Worm (Caenorhabditis elegans) whole organism, L3 larva: ENCODE measurements around the gene Y68A4B.3.

ENCODE experiments used
- aly-2 ChIP-seq: fragments of 150-350 bp; optimal IDR thresholded peaks from 2 replicates; lab custom pipeline; 2014; ENCODE audit warnings: missing biosample characterization, missing genetic modification characterization
- ceh-16 ChIP-seq: sonication (generic microtip); optimal IDR thresholded peaks from 2 replicates; lab custom pipeline; 2017; ENCODE audit warnings: missing biosample characterization, missing genetic modification characterization
- ceh-28 ChIP-seq: fragments of 150-350 bp; optimal IDR thresholded peaks from 2 replicates; lab custom pipeline; 2014; ENCODE audit warnings: missing biosample characterization, missing genetic modification reagents, missing genetic modification characterization
- ceh-9 ChIP-seq: sonication (generic microtip); optimal IDR thresholded peaks from 2 replicates; lab custom pipeline; 2018; ENCODE audit warnings: missing biosample characterization, missing genetic modification characterization
- daf-12 ChIP-seq: fragments of 150-350 bp; optimal IDR thresholded peaks from 2 replicates; lab custom pipeline; 2014; ENCODE audit warnings: missing biosample characterization, missing genetic modification reagents, missing genetic modification characterization
- egl-27 ChIP-seq: sonication (generic microtip); optimal IDR thresholded peaks from 4 replicates; lab custom pipeline; 2017; ENCODE audit warnings: missing biosample characterization, missing genetic modification reagents, missing genetic modification characterization
- egl-5 ChIP-seq: fragments of 150-350 bp; optimal IDR thresholded peaks from 2 replicates; lab custom pipeline; 2017; ENCODE audit warnings: missing biosample characterization, missing genetic modification reagents, missing genetic modification characterization, inconsistent platforms
- elt-1 ChIP-seq: fragments of 150-350 bp; optimal IDR thresholded peaks from 2 replicates; lab custom pipeline; 2014; ENCODE audit warnings: missing biosample characterization, missing genetic modification characterization
- elt-2 ChIP-seq: sonication (generic microtip); optimal IDR thresholded peaks from 2 replicates; lab custom pipeline; 2016; ENCODE audit warnings: missing genetic modification reagents, mild to moderate bottlenecking, missing genetic modification characterization, missing compliant biosample characterization
- elt-3 ChIP-seq, 3 experiments: fragments of 150-350 bp in 1 of 3; sonication (generic microtip) in 2 of 3; optimal IDR thresholded peaks; 2 replicates in 2 of 3; 4 replicates in 1 of 3; lab custom pipeline; 2014 to 2017; ENCODE audit warnings: missing biosample characterization in 3 of 3, missing genetic modification characterization in 3 of 3
- eor-1 ChIP-seq, 2 experiments: fragments of 150-350 bp; optimal IDR thresholded peaks; 2 replicates each; lab custom pipeline; 2014 to 2018; ENCODE audit warnings: missing biosample characterization in 2 of 2, missing genetic modification characterization in 2 of 2
- fkh-10 ChIP-seq: sonication (generic microtip); optimal IDR thresholded peaks from 2 replicates; lab custom pipeline; 2017; ENCODE audit warnings: missing biosample characterization, missing genetic modification reagents, missing genetic modification characterization
- fos-1 ChIP-seq: fragments of 150-350 bp; optimal IDR thresholded peaks from 2 replicates; lab custom pipeline; 2014; ENCODE audit warnings: missing biosample characterization, missing genetic modification characterization
- hmg-11 ChIP-seq: sonication (generic microtip); optimal IDR thresholded peaks from 2 replicates; lab custom pipeline; 2016; ENCODE audit warnings: missing genetic modification characterization, missing compliant biosample characterization
- jun-1 ChIP-seq: fragments of 150-350 bp; optimal IDR thresholded peaks from 2 replicates; lab custom pipeline; 2014; ENCODE audit warnings: missing biosample characterization, missing genetic modification reagents, missing genetic modification characterization
- lin-15B ChIP-seq: fragments of 150-350 bp; optimal IDR thresholded peaks from 2 replicates; lab custom pipeline; 2014; ENCODE audit warnings: missing biosample characterization, missing genetic modification characterization
- lin-39 ChIP-seq: fragments of 150-350 bp; optimal IDR thresholded peaks from 2 replicates; lab custom pipeline; 2018; ENCODE audit warnings: missing biosample characterization, missing genetic modification reagents, missing genetic modification characterization
- lsy-12 ChIP-seq: sonication (generic microtip); optimal IDR thresholded peaks from 2 replicates; lab custom pipeline; 2016; ENCODE audit warnings: mild to moderate bottlenecking, missing genetic modification characterization, missing compliant biosample characterization
- mdl-1 ChIP-seq: fragments of 150-350 bp; optimal IDR thresholded peaks from 2 replicates; lab custom pipeline; 2014; ENCODE audit warnings: missing biosample characterization, missing genetic modification characterization
- mml-1 ChIP-seq: fragments of 150-350 bp; sonication (generic microtip); optimal IDR thresholded peaks from 3 replicates; lab custom pipeline; 2014; ENCODE audit warnings: missing biosample characterization, missing genetic modification characterization
- nhr-11 ChIP-seq: fragments of 150-350 bp; optimal IDR thresholded peaks from 2 replicates; lab custom pipeline; 2014; ENCODE audit warnings: missing biosample characterization, missing genetic modification characterization
- nhr-12 ChIP-seq: fragments of 150-350 bp; optimal IDR thresholded peaks from 2 replicates; lab custom pipeline; 2014; ENCODE audit warnings: missing biosample characterization, missing genetic modification characterization
- nhr-23 ChIP-seq: fragments of 150-350 bp; optimal IDR thresholded peaks from 2 replicates; lab custom pipeline; 2014; ENCODE audit warnings: missing biosample characterization, missing genetic modification reagents, missing genetic modification characterization
- nhr-237 ChIP-seq: fragments of 150-350 bp; optimal IDR thresholded peaks from 2 replicates; lab custom pipeline; 2014; ENCODE audit warnings: missing biosample characterization, missing genetic modification characterization
- nhr-28 ChIP-seq: fragments of 150-350 bp; optimal IDR thresholded peaks from 2 replicates; lab custom pipeline; 2014; ENCODE audit warnings: missing biosample characterization, missing genetic modification characterization
- nhr-43 ChIP-seq: sonication (generic microtip); optimal IDR thresholded peaks from 2 replicates; lab custom pipeline; 2016; ENCODE audit warnings: mild to moderate bottlenecking, missing genetic modification characterization, missing compliant biosample characterization; ENCODE audit not compliant: poor library complexity, severe bottlenecking
- nhr-76 ChIP-seq: fragments of 150-350 bp; sonication (generic microtip); optimal IDR thresholded peaks from 5 replicates; lab custom pipeline; 2014; ENCODE audit warnings: missing biosample characterization, missing genetic modification characterization
- nhr-77 ChIP-seq: fragments of 150-350 bp; optimal IDR thresholded peaks from 2 replicates; lab custom pipeline; 2014; ENCODE audit warnings: missing biosample characterization, missing genetic modification characterization
- pqm-1 ChIP-seq: fragments of 150-350 bp; optimal IDR thresholded peaks from 2 replicates; lab custom pipeline; 2017; ENCODE audit warnings: missing biosample characterization, missing genetic modification characterization, inconsistent platforms
- sea-2 ChIP-seq: fragments of 150-350 bp; sonication (generic microtip); optimal IDR thresholded peaks from 4 replicates; lab custom pipeline; 2014; ENCODE audit warnings: missing biosample characterization, missing genetic modification reagents, missing genetic modification characterization
- skn-1 ChIP-seq: fragments of 150-350 bp; optimal IDR thresholded peaks from 2 replicates; lab custom pipeline; 2014; ENCODE audit warnings: missing biosample characterization, missing genetic modification characterization
- snpc-4 ChIP-seq: fragments of 150-350 bp; optimal IDR thresholded peaks from 2 replicates; lab custom pipeline; 2014; ENCODE audit warnings: missing biosample characterization, missing genetic modification characterization
- unc-39 ChIP-seq: sonication (generic microtip); optimal IDR thresholded peaks from 4 replicates; lab custom pipeline; 2017; ENCODE audit warnings: missing biosample characterization, missing genetic modification characterization
- unc-62 ChIP-seq: fragments of 150-350 bp; sonication (generic microtip); optimal IDR thresholded peaks from 4 replicates; lab custom pipeline; 2014; ENCODE audit warnings: missing biosample characterization, missing genetic modification reagents, missing genetic modification characterization
- zag-1 ChIP-seq: fragments of 150-350 bp; optimal IDR thresholded peaks from 2 replicates; lab custom pipeline; 2014; ENCODE audit warnings: missing biosample characterization, missing genetic modification characterization
- ztf-11 ChIP-seq: fragments of 150-350 bp; optimal IDR thresholded peaks from 2 replicates; lab custom pipeline; 2014; ENCODE audit warnings: missing biosample characterization, missing genetic modification characterization

The Y68A4B.3 gene

DNA sequence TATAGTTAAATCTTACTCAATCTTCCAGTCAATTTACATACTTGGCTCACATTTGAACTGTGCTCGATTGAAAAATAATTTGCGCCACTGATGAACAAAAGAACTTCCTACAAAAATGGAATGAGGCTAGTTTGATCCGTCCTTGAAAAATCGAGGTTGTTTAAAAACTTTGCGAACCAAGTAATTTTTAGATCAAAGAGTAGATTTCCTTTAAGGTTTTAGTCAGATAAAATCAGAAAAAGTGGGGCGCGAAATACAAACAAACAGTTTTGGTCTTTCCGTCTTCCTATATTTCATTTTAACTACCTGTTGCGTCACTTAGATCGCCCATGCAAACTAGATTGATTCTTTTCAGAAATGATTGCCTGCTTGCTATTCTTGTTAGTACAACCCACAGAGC is 40.6 kb downstream of the Y68A4B.3 start, which contains the start of gene Y68A4A.10:
Y68A4A.10 (plus strand) TSS at position 301 of the 400 bp plus-strand sequence.
- TF ChIP-seq unc-62 (GFP tag; lab: Kevin White, UChicago) (no peak), lin-15B (tag; lab: Kevin White, UChicago) (no peak), fos-1 (tag; lab: Kevin White, UChicago) (no peak), eor-1 (tag; optimal IDR thresholded peaks at IDR 0.05; lab: Kevin White, UChicago) (no peak), unc-39 (tag; lab: Kevin White, UChicago) (no peak), pqm-1 (no peak), ceh-9 (tag; lab: Kevin White, UChicago) (no peak), elt-3 (tag; optimal IDR thresholded peaks at IDR 0.05; lab: Kevin White, UChicago) (no peak), ceh-16 (tag; lab: Kevin White, UChicago) (no peak), nhr-12 (tag; lab: Kevin White, UChicago) (no peak), nhr-11 (tag; lab: Kevin White, UChicago) (no peak), zag-1 (tag; lab: Kevin White, UChicago) (no peak), snpc-4 (tag; lab: Kevin White, UChicago) (no peak), elt-1 (tag; lab: Kevin White, UChicago) (no peak), egl-5 (tag; lab: Kevin White, UChicago) (no peak), lsy-12 (tag; lab: Kevin White, UChicago) (no peak), nhr-237 (no peak)

DNA sequence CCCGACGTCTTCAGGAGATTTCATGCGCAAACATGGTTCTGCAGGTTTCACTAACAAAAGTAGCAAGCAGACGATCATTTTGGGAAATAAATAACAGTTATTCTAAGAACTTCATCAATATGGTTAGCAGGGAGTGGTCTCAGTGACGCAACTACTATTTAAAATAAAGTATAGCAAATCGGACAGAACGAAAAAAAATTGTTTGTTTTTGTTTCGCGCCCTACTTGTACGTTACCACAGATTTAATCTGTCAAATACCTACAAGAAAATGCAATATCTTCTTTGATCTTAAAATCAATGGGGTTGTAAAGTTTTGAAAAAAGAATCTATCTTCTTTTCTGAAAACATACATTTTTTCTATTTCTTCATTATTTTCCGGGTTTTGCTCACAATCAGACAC is 43.5 kb downstream of the Y68A4B.3 start, which contains the start of gene srz-96:
srz-96 (plus strand) TSS at position 301 of the 400 bp plus-strand sequence.
- TF ChIP-seq egl-27: no peak
- no peak for TF ChIP-seq pqm-1
- no peak for TF ChIP-seq nhr-28 (tag; lab: Kevin White, UChicago)
- no peak for TF ChIP-seq daf-12 (tag; lab: Kevin White, UChicago)
- no peak for TF ChIP-seq ceh-9 (tag; lab: Kevin White, UChicago)
- no peak for TF ChIP-seq elt-2 (tag; lab: Kevin White, UChicago)
- no peak for TF ChIP-seq snpc-4 (tag; lab: Kevin White, UChicago)
- no peak for TF ChIP-seq hmg-11 (tag; lab: Kevin White, UChicago)
- TF ChIP-seq fkh-10 (GFP tag; lab: Kevin White, UChicago): no peak
- TF ChIP-seq ceh-28 (tag; lab: Kevin White, UChicago): no peak
- no peak for TF ChIP-seq unc-62 (GFP tag; lab: Kevin White, UChicago)
- no peak for TF ChIP-seq nhr-43 (tag; lab: Kevin White, UChicago)
- TF ChIP-seq nhr-12 (tag; lab: Kevin White, UChicago): no peak
- no peak for TF ChIP-seq nhr-23
- no peak for TF ChIP-seq ceh-16 (tag; lab: Kevin White, UChicago)
- no peak for TF ChIP-seq elt-3 (tag; optimal IDR thresholded peaks at IDR 0.05; lab: Kevin White, UChicago)
- no peak for TF ChIP-seq lin-39
- no peak for TF ChIP-seq sea-2 (GFP tag; lab: Kevin White, UChicago)
- TF ChIP-seq nhr-76: no peak

DNA sequence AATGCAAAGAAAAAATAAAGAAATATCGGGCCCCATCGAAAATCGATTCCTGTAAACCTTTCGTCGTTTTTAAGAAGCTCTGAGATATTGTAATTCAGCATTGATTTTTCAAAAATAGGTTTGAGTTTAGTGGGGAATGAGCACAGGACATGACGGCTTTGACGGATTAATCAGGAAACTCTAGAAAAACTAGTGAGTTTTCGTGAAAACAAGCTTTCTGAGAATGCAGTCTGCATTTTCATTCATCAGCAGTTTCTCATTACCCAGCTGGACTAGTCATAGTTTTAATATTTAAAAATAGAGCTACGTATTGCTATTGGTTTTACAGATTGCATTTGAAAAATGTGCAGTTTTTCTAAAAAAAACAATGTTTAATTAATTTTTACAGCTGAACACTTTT is 50.2 kb downstream of the Y68A4B.3 start, which contains the start of gene srz-47:
srz-47 (minus strand) TSS at position 101 of the 400 bp plus-strand sequence.
- TF ChIP-seq mml-1 (tag; lab: Kevin White, UChicago) (no peak), ceh-28 (tag; lab: Kevin White, UChicago) (no peak), nhr-23 (no peak), aly-2 (tag; lab: Kevin White, UChicago) (no peak), nhr-43 (tag; lab: Kevin White, UChicago) (no peak), mdl-1 (tag; lab: Kevin White, UChicago) (no peak), nhr-76 (no peak), lin-39 (no peak), ceh-9 (tag; lab: Kevin White, UChicago) (no peak), elt-2 (tag; lab: Kevin White, UChicago) (no peak), unc-62 (GFP tag; lab: Kevin White, UChicago) (no peak), egl-27 (no peak), fkh-10 (GFP tag; lab: Kevin White, UChicago) (no peak), skn-1 (no peak), hmg-11 (tag; lab: Kevin White, UChicago) (no peak), nhr-237 (no peak), ztf-11 (tag; lab: Kevin White, UChicago) (no peak), jun-1 (tag; lab: Kevin White, UChicago) (no peak), nhr-77 (no peak)
